Worm (Caenorhabditis elegans) whole organism, L4/young adult: ENCODE measurements around the gene D1079.1.

ENCODE experiments used
- W03F9.2 ChIP-seq: fragments of 150-350 bp; optimal IDR thresholded peaks from 2 replicates; lab custom pipeline; 2014; ENCODE audit warnings: missing biosample characterization, missing genetic modification characterization
- dao-5 ChIP-seq: sonication (generic microtip); optimal IDR thresholded peaks from 2 replicates; lab custom pipeline; 2016; ENCODE audit warnings: missing genotype, missing genetic modification characterization, moderate library complexity, missing compliant biosample characterization
- him-1 ChIP-seq: sonication (generic microtip); optimal IDR thresholded peaks from 2 replicates; lab custom pipeline; 2016; ENCODE audit warnings: missing genotype, missing genetic modification reagents, missing genetic modification characterization, missing compliant biosample characterization

DNA sequence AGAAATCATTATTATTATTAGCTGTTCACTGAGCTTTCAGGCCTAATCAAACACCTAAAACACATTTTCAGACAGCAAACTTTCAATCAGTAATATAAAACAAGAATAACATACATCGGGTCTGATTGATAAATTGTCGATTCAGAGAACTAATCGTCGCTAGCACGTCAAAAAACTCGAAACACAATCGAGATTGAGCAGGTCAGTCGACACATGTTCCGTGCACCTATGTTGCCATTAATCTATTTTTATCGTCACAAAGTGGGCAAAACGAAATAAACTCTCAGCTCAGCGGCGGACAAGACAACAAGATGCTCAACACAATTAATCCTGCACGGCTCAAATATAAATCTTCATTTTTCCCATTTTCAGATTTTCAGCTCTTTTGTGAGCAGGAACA, 26.4 kb downstream of the D1079.1 start:
- no peak for TF ChIP-seq him-1
- TF ChIP-seq W03F9.2 (tag; lab: Kevin White, UChicago), result no peak
- TF ChIP-seq dao-5, result no peak
